Fruit fly (Drosophila melanogaster) S2 (cell line): Measurements from ENCODE around the gene CG32240.

Experiments
- CG8478 ChIP-seq: fragments of >200 bp; optimal IDR thresholded peaks from 2 replicates; lab custom pipeline; 2018
- CTCF ChIP-seq, 2 experiments: fragments of >200 bp; optimal IDR thresholded peaks; 2 replicates each; lab custom pipeline; 2018

CG32240 gene

dm6 chr3L:4409898-4410629 is 28.6 kb upstream of the CG32240 start:
- TF ChIP-seq CTCF (optimal IDR thresholded peaks at IDR 0.05; lab: Kevin White, UChicago), result no peak
- no peak for TF ChIP-seq CG8478 (lab: Kevin White, UChicago)

- no peak for TF ChIP-seq CTCF (optimal IDR thresholded peaks at IDR 0.05; lab: Kevin White, UChicago)
- no peak for TF ChIP-seq CG8478 (lab: Kevin White, UChicago)
Observed at dm6 chr3L:4409134-4409897, 27.9 kb upstream of the CG32240 start.

- no peak for TF ChIP-seq CG8478 (lab: Kevin White, UChicago)
- no peak for TF ChIP-seq CTCF (optimal IDR thresholded peaks at IDR 0.05; lab: Kevin White, UChicago)
Observed at dm6 chr3L:4408313-4409133, 27.1 kb upstream of the CG32240 start.

dm6 chr3L:4407743-4408142 is 26.3 kb upstream of the CG32240 start:
- TF ChIP-seq CG8478 (lab: Kevin White, UChicago), result no peak
- no peak for TF ChIP-seq CTCF (optimal IDR thresholded peaks at IDR 0.05; lab: Kevin White, UChicago)

dm6 chr3L:4406653-4407257 is 25.3 kb upstream of the CG32240 start, which contains the start of gene TP53INP:
Gene TP53INP (plus strand): TSS chr3L:4406943.
- no peak for TF ChIP-seq CTCF (optimal IDR thresholded peaks at IDR 0.05; lab: Kevin White, UChicago)
- no peak for TF ChIP-seq CG8478 (lab: Kevin White, UChicago)

dm6 chr3L:4405922-4406321 is 24.5 kb upstream of the CG32240 start, which contains the start of gene CG15019:
Gene CG15019 (minus strand): TSS chr3L:4406059.
- TF ChIP-seq CTCF (optimal IDR thresholded peaks at IDR 0.05; lab: Kevin White, UChicago) (no peak), CG8478 (lab: Kevin White, UChicago) (no peak)

- TF ChIP-seq CG8478 (lab: Kevin White, UChicago), result no peak
- TF ChIP-seq CTCF (optimal IDR thresholded peaks at IDR 0.05; lab: Kevin White, UChicago), result no peak
Observed at dm6 chr3L:4403180-4403769, 21.8 kb upstream of the CG32240 start, which contains the start of gene Syx17. Gene Syx17 (plus strand): TSS chr3L:4403487.

dm6 chr3L:4401241-4401640 is 19.8 kb upstream of the CG32240 start:
- TF ChIP-seq CG8478 (lab: Kevin White, UChicago), result no peak
- no peak for TF ChIP-seq CTCF (optimal IDR thresholded peaks at IDR 0.05; lab: Kevin White, UChicago)

dm6 chr3L:4399905-4400304 is 18.5 kb upstream of the CG32240 start:
- no peak for TF ChIP-seq CG8478 (lab: Kevin White, UChicago)
- no peak for TF ChIP-seq CTCF (optimal IDR thresholded peaks at IDR 0.05; lab: Kevin White, UChicago)

- no peak for TF ChIP-seq CTCF (optimal IDR thresholded peaks at IDR 0.05; lab: Kevin White, UChicago)
- TF ChIP-seq CG8478 (lab: Kevin White, UChicago), result no peak
Observed at dm6 chr3L:4397874-4398273, 16.4 kb upstream of the CG32240 start.

dm6 chr3L:4397137-4397536 is 15.7 kb upstream of the CG32240 start:
- no peak for TF ChIP-seq CG8478 (lab: Kevin White, UChicago)
- TF ChIP-seq CTCF (optimal IDR thresholded peaks at IDR 0.05; lab: Kevin White, UChicago), result no peak

- TF ChIP-seq CTCF (optimal IDR thresholded peaks at IDR 0.05; lab: Kevin White, UChicago) (no peak), CG8478 (lab: Kevin White, UChicago) (no peak)
Observed at dm6 chr3L:4396372-4396771, 14.9 kb upstream of the CG32240 start.

dm6 chr3L:4395501-4396073 is 14.2 kb upstream of the CG32240 start:
- no peak for TF ChIP-seq CG8478 (lab: Kevin White, UChicago)
- no peak for TF ChIP-seq CTCF (optimal IDR thresholded peaks at IDR 0.05; lab: Kevin White, UChicago)
